Worm (Caenorhabditis elegans): ENCODE results near the gene K06B4.15.

Gene K06B4.15

ce11 chrV:15716679-15717078, 46.4 kb downstream of the K06B4.15 start, which contains the start of gene Y6E2A.4:
Y6E2A.4 (minus strand) TSS chrV:15716779.
- no peak for TF ChIP-seq zag-1 (tag; optimal IDR thresholded peaks at IDR 0.05)
- TF ChIP-seq unc-62 (GFP tag; optimal IDR thresholded peaks at IDR 0.05): no peak
- TF ChIP-seq mab-5 (tag; optimal IDR thresholded peaks at IDR 0.05): no peak
- TF ChIP-seq lin-39 (tag; optimal IDR thresholded peaks at IDR 0.05): no peak
- no peak for TF ChIP-seq R02D3.7 (tag; optimal IDR thresholded peaks at IDR 0.05)
- TF ChIP-seq ceh-16 (tag; optimal IDR thresholded peaks at IDR 0.05): no peak
- TF ChIP-seq sma-9 (GFP tag; optimal IDR thresholded peaks at IDR 0.05): no peak
- TF ChIP-seq sma-9 (tag; optimal IDR thresholded peaks at IDR 0.05): no peak
- no peak for TF ChIP-seq snpc-4 (tag; optimal IDR thresholded peaks at IDR 0.05)
- no peak for TF ChIP-seq egl-27 (tag; optimal IDR thresholded peaks at IDR 0.05)
- no peak for TF ChIP-seq ceh-82 (tag; optimal IDR thresholded peaks at IDR 0.05)
- TF ChIP-seq lsy-2 (tag; optimal IDR thresholded peaks at IDR 0.05): no peak
- no peak for TF ChIP-seq nhr-12 (tag; optimal IDR thresholded peaks at IDR 0.05)
- TF ChIP-seq alr-1 (tag; optimal IDR thresholded peaks at IDR 0.05): no peak
- TF ChIP-seq lin-13 (GFP tag; optimal IDR thresholded peaks at IDR 0.05): no peak
- TF ChIP-seq aly-2 (tag; optimal IDR thresholded peaks at IDR 0.05): no peak
- no peak for TF ChIP-seq nhr-237 (tag; optimal IDR thresholded peaks at IDR 0.05)
- no peak for TF ChIP-seq nhr-11 (tag; optimal IDR thresholded peaks at IDR 0.05)
- TF ChIP-seq nhr-6 (tag; optimal IDR thresholded peaks at IDR 0.05): no peak

- TF ChIP-seq nhr-21 (tag; optimal IDR thresholded peaks at IDR 0.05): no peak
- no peak for TF ChIP-seq Y55F3AM.14 (GFP tag; optimal IDR thresholded peaks at IDR 0.05)
- TF ChIP-seq lin-11 (tag; optimal IDR thresholded peaks at IDR 0.05): no peak
- no peak for TF ChIP-seq R02D3.7 (tag; optimal IDR thresholded peaks at IDR 0.05)
- no peak for TF ChIP-seq peb-1 (tag; optimal IDR thresholded peaks at IDR 0.05)
- no peak for TF ChIP-seq sma-3 (GFP tag; optimal IDR thresholded peaks at IDR 0.05)
- TF ChIP-seq ztf-4 (tag; optimal IDR thresholded peaks at IDR 0.05): no peak
- no peak for TF ChIP-seq skn-1 (tag; optimal IDR thresholded peaks at IDR 0.05)
- TF ChIP-seq mab-5 (tag; optimal IDR thresholded peaks at IDR 0.05): no peak
- TF ChIP-seq nhr-10 (tag; optimal IDR thresholded peaks at IDR 0.05): no peak
- TF ChIP-seq sem-4 (tag; optimal IDR thresholded peaks at IDR 0.05): no peak
- TF ChIP-seq nhr-129 (tag; optimal IDR thresholded peaks at IDR 0.05): no peak
- no peak for TF ChIP-seq mbf-1 (tag; optimal IDR thresholded peaks at IDR 0.05)
- no peak for TF ChIP-seq snpc-4 (tag; optimal IDR thresholded peaks at IDR 0.05)
- TF ChIP-seq ama-1 (optimal IDR thresholded peaks at IDR 0.05): no peak
- no peak for TF ChIP-seq ZK546.5 (tag; optimal IDR thresholded peaks at IDR 0.05)
- no peak for TF ChIP-seq dmd-4 (tag; optimal IDR thresholded peaks at IDR 0.05)
- TF ChIP-seq unc-62 (GFP tag; optimal IDR thresholded peaks at IDR 0.05): no peak
- no peak for TF ChIP-seq egl-27 (tag; optimal IDR thresholded peaks at IDR 0.05)
- TF ChIP-seq unc-55 (GFP tag; optimal IDR thresholded peaks at IDR 0.05): no peak
Observed at ce11 chrV:15718562-15718961, 48.3 kb downstream of the K06B4.15 start, which contains the start of gene Y6E2A.5. Y6E2A.5 (minus strand) TSS chrV:15718662.

ce11 chrV:15719570-15719969, 49.3 kb downstream of the K06B4.15 start, which contains the start of gene Y6E2A.7:
Y6E2A.7 (plus strand) TSS chrV:15719870.
- TF ChIP-seq unc-39 (tag; optimal IDR thresholded peaks at IDR 0.05): no peak
- TF ChIP-seq peb-1 (tag; optimal IDR thresholded peaks at IDR 0.05): no peak
- TF ChIP-seq ztf-4 (tag; optimal IDR thresholded peaks at IDR 0.05): no peak
- TF ChIP-seq sma-9 (GFP tag; optimal IDR thresholded peaks at IDR 0.05): no peak
- TF ChIP-seq sma-9 (tag; optimal IDR thresholded peaks at IDR 0.05): no peak
- no peak for TF ChIP-seq fos-1 (tag; optimal IDR thresholded peaks at IDR 0.05)
- TF ChIP-seq nhr-25 (tag; optimal IDR thresholded peaks at IDR 0.05): no peak
- TF ChIP-seq nhr-237 (tag; optimal IDR thresholded peaks at IDR 0.05): no peak
- TF ChIP-seq ztf-1 (GFP tag; conservative IDR thresholded peaks at IDR 0.05): no peak
- no peak for TF ChIP-seq ztf-11 (tag; optimal IDR thresholded peaks at IDR 0.05)
- TF ChIP-seq lsy-2 (tag; optimal IDR thresholded peaks at IDR 0.05): no peak

- TF ChIP-seq sma-9 (GFP tag; optimal IDR thresholded peaks at IDR 0.05) (no peak), sma-9 (tag; optimal IDR thresholded peaks at IDR 0.05) (no peak), lin-39 (tag; optimal IDR thresholded peaks at IDR 0.05) (no peak), ceh-82 (tag; optimal IDR thresholded peaks at IDR 0.05) (no peak), skn-1 (tag; optimal IDR thresholded peaks at IDR 0.05) (no peak), unc-39 (tag; optimal IDR thresholded peaks at IDR 0.05) (no peak), lsy-2 (tag; optimal IDR thresholded peaks at IDR 0.05) (no peak), elt-3 (tag; optimal IDR thresholded peaks at IDR 0.05) (no peak), ZK546.5 (tag; optimal IDR thresholded peaks at IDR 0.05) (no peak), fos-1 (tag; optimal IDR thresholded peaks at IDR 0.05) (no peak), nhr-77 (tag; optimal IDR thresholded peaks at IDR 0.05) (no peak), peb-1 (tag; optimal IDR thresholded peaks at IDR 0.05) (no peak), elt-1 (tag; optimal IDR thresholded peaks at IDR 0.05) (no peak), R02D3.7 (tag; optimal IDR thresholded peaks at IDR 0.05) (no peak), nhr-11 (tag; optimal IDR thresholded peaks at IDR 0.05) (no peak), mdl-1 (tag; optimal IDR thresholded peaks at IDR 0.05) (no peak), nhr-237 (tag; optimal IDR thresholded peaks at IDR 0.05) (no peak), ama-1 (optimal IDR thresholded peaks at IDR 0.05) (no peak), nhr-23 (tag; optimal IDR thresholded peaks at IDR 0.05) (no peak), F13H6.1 (tag; optimal IDR thresholded peaks at IDR 0.05) (no peak), sma-3 (GFP tag; optimal IDR thresholded peaks at IDR 0.05) (no peak)
Observed at ce11 chrV:15721431-15721830, 51.2 kb downstream of the K06B4.15 start.

All from whole organism, L2 larva.